Worm (Caenorhabditis elegans): ENCODE data around the gene C31B8.7.

Gene C31B8.7

ce11 chrV:2870127-2870526 is 33.0 kb downstream of the C31B8.7 start, which contains the start of gene srh-243:
TSS of gene srh-243 (plus strand) at chrV:2870427.
- TF ChIP-seq rnt-1 (tag; optimal IDR thresholded peaks at IDR 0.05) = no peak
- no peak for TF ChIP-seq unc-86 (tag; optimal IDR thresholded peaks at IDR 0.05)
- TF ChIP-seq fos-1 (tag; optimal IDR thresholded peaks at IDR 0.05) = no peak
- TF ChIP-seq unc-130 (tag; optimal IDR thresholded peaks at IDR 0.05) = no peak
- TF ChIP-seq nhr-11 (tag; optimal IDR thresholded peaks at IDR 0.05) = no peak
- no peak for TF ChIP-seq sox-4 (tag; optimal IDR thresholded peaks at IDR 0.05)
- TF ChIP-seq lin-14 (GFP tag; optimal IDR thresholded peaks at IDR 0.05) = no peak
- no peak for TF ChIP-seq unc-98 (GFP tag; IDR thresholded peaks at IDR 0.05)
- TF ChIP-seq snpc-4 (tag; optimal IDR thresholded peaks at IDR 0.05) = no peak
- TF ChIP-seq nhr-19 (GFP tag; conservative IDR thresholded peaks at IDR 0.05) = no peak
- no peak for TF ChIP-seq nhr-71 (tag; optimal IDR thresholded peaks at IDR 0.05)
- no peak for TF ChIP-seq ztf-4 (tag; optimal IDR thresholded peaks at IDR 0.05)

- no peak for TF ChIP-seq aly-2 (tag; optimal IDR thresholded peaks at IDR 0.05)
- TF ChIP-seq ceh-63 (GFP tag; optimal IDR thresholded peaks at IDR 0.05) = no peak
- TF ChIP-seq rnt-1 (tag; optimal IDR thresholded peaks at IDR 0.05) = no peak
- TF ChIP-seq ceh-8 (GFP tag; optimal IDR thresholded peaks at IDR 0.05) = no peak
- TF ChIP-seq nhr-47 (tag; optimal IDR thresholded peaks at IDR 0.05) = no peak
- TF ChIP-seq lsy-2 (tag; optimal IDR thresholded peaks at IDR 0.05) = no peak
- no peak for TF ChIP-seq lin-39 (tag; optimal IDR thresholded peaks at IDR 0.05)
- no peak for TF ChIP-seq fkh-8 (tag; optimal IDR thresholded peaks at IDR 0.05)
- no peak for TF ChIP-seq lin-15B (tag; optimal IDR thresholded peaks at IDR 0.05)
- TF ChIP-seq nhr-12 (tag; optimal IDR thresholded peaks at IDR 0.05) = no peak
- no peak for TF ChIP-seq efl-1 (optimal IDR thresholded peaks at IDR 0.05)
- TF ChIP-seq efl-1 (GFP tag; optimal IDR thresholded peaks at IDR 0.05 in 1 of 2) = no peak
- no peak for TF ChIP-seq C16A3.4 (tag; optimal IDR thresholded peaks at IDR 0.05)
- TF ChIP-seq lin-35 (GFP tag; optimal IDR thresholded peaks at IDR 0.05) = no peak
- TF ChIP-seq Y116A8C.19 (tag; optimal IDR thresholded peaks at IDR 0.05; ENCODE audit: borderline replicate concordance) = no peak
- no peak for TF ChIP-seq vab-15 (tag; optimal IDR thresholded peaks at IDR 0.05)
- TF ChIP-seq nhr-76 (tag; optimal IDR thresholded peaks at IDR 0.05) = no peak
- no peak for TF ChIP-seq nhr-20 (tag; optimal IDR thresholded peaks at IDR 0.05)
- TF ChIP-seq snpc-4 (tag; optimal IDR thresholded peaks at IDR 0.05) = no peak
These were observed 33.6 kb downstream of the C31B8.7 start, which contains the start of gene srh-241 for ce11 chrV:2869503-2869902. TSS of gene srh-241 (minus strand) at chrV:2869603.

ce11 chrV:2864899-2865298 is 38.2 kb downstream of the C31B8.7 start, which contains the start of gene srh-240:
TSS of gene srh-240 (plus strand) at chrV:2865199.
- TF ChIP-seq fkh-8 (tag; optimal IDR thresholded peaks at IDR 0.05) (peak; percentile 58), ztf-4 (tag; optimal IDR thresholded peaks at IDR 0.05) (no peak)

ce11 chrV:2863033-2863432 is 40.1 kb downstream of the C31B8.7 start, which contains the start of gene srh-272:
TSS of gene srh-272 (plus strand) at chrV:2863333.
- TF ChIP-seq mep-1 (tag; optimal IDR thresholded peaks at IDR 0.05) (no peak), elt-3 (tag; optimal IDR thresholded peaks at IDR 0.05) (no peak), blmp-1 (tag; optimal IDR thresholded peaks at IDR 0.05) (no peak), fos-1 (tag; optimal IDR thresholded peaks at IDR 0.05) (no peak), aha-1 (tag; optimal IDR thresholded peaks at IDR 0.05) (no peak), zag-1 (tag; optimal IDR thresholded peaks at IDR 0.05) (no peak), dpl-1 (GFP tag; optimal IDR thresholded peaks at IDR 0.05) (no peak), unc-130 (tag; optimal IDR thresholded peaks at IDR 0.05) (no peak)

ce11 chrV:2861505-2861904 is 41.6 kb downstream of the C31B8.7 start, which contains the start of gene srh-270:
TSS of gene srh-270 (minus strand) at chrV:2861605.
- TF ChIP-seq ama-1 (optimal IDR thresholded peaks at IDR 0.05) (no peak), nhr-76 (tag; optimal IDR thresholded peaks at IDR 0.05) (no peak), pag-3 (tag; optimal IDR thresholded peaks at IDR 0.05; ENCODE audit: borderline replicate concordance, insufficient read depth) (no peak), rnt-1 (tag; optimal IDR thresholded peaks at IDR 0.05) (no peak), snpc-4 (tag; optimal IDR thresholded peaks at IDR 0.05) (no peak), lin-14 (GFP tag; optimal IDR thresholded peaks at IDR 0.05) (no peak), elt-3 (tag; optimal IDR thresholded peaks at IDR 0.05) (no peak), lir-3 (tag; optimal IDR thresholded peaks at IDR 0.05; ENCODE audit: poor library complexity) (no peak), unc-30 (tag; optimal IDR thresholded peaks at IDR 0.05) (no peak), irx-1 (tag; optimal IDR thresholded peaks at IDR 0.05) (no peak)

All from whole organism, L1 larva.